Worm (Caenorhabditis elegans) whole organism, L1 larva: ENCODE measurements around the gene chup-1.

ENCODE experiments used
- C04F5.9 ChIP-seq: sonication (generic microtip); optimal IDR thresholded peaks from 2 replicates; lab custom pipeline; 2016; ENCODE audit warnings: missing genetic modification characterization, missing compliant biosample characterization
- C16A3.4 ChIP-seq: fragments of 150-350 bp; optimal IDR thresholded peaks from 2 replicates; lab custom pipeline; 2014; ENCODE audit warnings: missing biosample characterization, missing genetic modification characterization
- C34B4.2 ChIP-seq: sonication (generic microtip); optimal IDR thresholded peaks from 2 replicates; lab custom pipeline; 2017; ENCODE audit warnings: mild to moderate bottlenecking, missing genetic modification characterization, missing compliant biosample characterization
- F16B12.6 ChIP-seq: fragments of 150-350 bp; optimal IDR thresholded peaks from 2 replicates; lab custom pipeline; 2014; ENCODE audit warnings: missing biosample characterization, missing genetic modification characterization
- Y116A8C.19 ChIP-seq: sonication (generic microtip); optimal IDR thresholded peaks from 2 replicates; lab custom pipeline; 2016; ENCODE audit warnings: missing compliant biosample characterization, missing genetic modification characterization, borderline replicate concordance
- alr-1 ChIP-seq: fragments of 200-800 bp; sonication (Bioruptor generic); optimal IDR thresholded peaks from 2 replicates; lab custom pipeline; 2018; ENCODE audit warnings: borderline replicate concordance, mild to moderate bottlenecking, missing genetic modification characterization, missing compliant biosample characterization
- aly-2 ChIP-seq: fragments of 150-350 bp; optimal IDR thresholded peaks from 2 replicates; lab custom pipeline; 2014; ENCODE audit warnings: missing biosample characterization, missing genetic modification characterization
- ama-1 ChIP-seq: fragments of 150-350 bp; optimal IDR thresholded peaks from 2 replicates; lab custom pipeline; 2014
- ceh-63 ChIP-seq: fragments of 200-800 bp; sonication (Bioruptor generic); optimal IDR thresholded peaks from 2 replicates; lab custom pipeline; 2018; ENCODE audit warnings: mild to moderate bottlenecking, missing genetic modification characterization, missing compliant biosample characterization
- ceh-8 ChIP-seq: fragments of 200-800 bp; sonication (Bioruptor generic); optimal IDR thresholded peaks from 2 replicates; lab custom pipeline; 2018; ENCODE audit warnings: mild to moderate bottlenecking, missing genetic modification characterization, moderate library complexity, missing compliant biosample characterization
- ces-1 ChIP-seq: fragments of 150-350 bp; optimal IDR thresholded peaks from 2 replicates; lab custom pipeline; 2014; ENCODE audit warnings: missing biosample characterization, missing genetic modification reagents, missing genetic modification characterization
- dpl-1 ChIP-seq, 3 experiments: fragments of 150-350 bp in 2 of 3; sonication (generic microtip) in 1 of 3; optimal IDR thresholded peaks; 2 replicates each; lab custom pipeline; 2014 to 2017; ENCODE audit warnings: missing biosample characterization in 3 of 3, missing genetic modification characterization in 3 of 3, missing genetic modification reagents in 3 of 3
- efl-1 ChIP-seq, 4 experiments: fragments of 150-350 bp; optimal IDR thresholded peaks in 3 of 4; peaks in 1 of 4; 1 replicate in 1 of 4; 2 replicates in 3 of 4; lab custom pipeline; 2014; ENCODE audit warnings: missing biosample characterization in 2 of 4, missing genetic modification characterization in 2 of 4, missing genetic modification reagents in 2 of 4
- egl-27 ChIP-seq, 2 experiments: fragments of 150-350 bp in 1 of 2; sonication (generic microtip); optimal IDR thresholded peaks; 3 replicates each; lab custom pipeline; 2017 to 2018; ENCODE audit warnings: missing biosample characterization in 2 of 2, missing genetic modification characterization in 2 of 2, missing genetic modification reagents in 2 of 2
- elt-2 ChIP-seq: sonication (generic microtip); optimal IDR thresholded peaks from 2 replicates; lab custom pipeline; 2016; ENCODE audit warnings: missing genetic modification characterization, mild to moderate bottlenecking, inconsistent platforms, missing compliant biosample characterization, missing genetic modification reagents
- ets-5 ChIP-seq: fragments of 200-800 bp; sonication (Bioruptor generic); IDR thresholded peaks from 2 replicates; pipeline ENCODE4 v1.3.6; 2022; ENCODE audit warnings: missing genetic modification characterization, missing compliant biosample characterization
- fkh-10 ChIP-seq: sonication (generic microtip); optimal IDR thresholded peaks from 2 replicates; lab custom pipeline; 2017; ENCODE audit warnings: missing biosample characterization, missing genetic modification reagents, missing genetic modification characterization
- hlh-17 ChIP-seq: fragments of 200-800 bp; sonication (Bioruptor generic); optimal IDR thresholded peaks from 2 replicates; lab custom pipeline; 2018; ENCODE audit warnings: missing genetic modification characterization, mild to moderate bottlenecking, missing compliant biosample characterization, moderate library complexity, borderline replicate concordance
- hlh-4 ChIP-seq: sonication (generic microtip); optimal IDR thresholded peaks from 2 replicates; lab custom pipeline; 2016; ENCODE audit warnings: mild to moderate bottlenecking, missing genetic modification characterization, missing compliant biosample characterization
- hpl-2 ChIP-seq: fragments of 150-350 bp; optimal IDR thresholded peaks from 2 replicates; lab custom pipeline; 2014; ENCODE audit warnings: missing biosample characterization, missing genetic modification reagents, missing genetic modification characterization
- jun-1 ChIP-seq: fragments of 150-350 bp; optimal IDR thresholded peaks from 2 replicates; lab custom pipeline; 2014; ENCODE audit warnings: missing biosample characterization, missing genetic modification reagents, missing genetic modification characterization
- lin-14 ChIP-seq: fragments of 200-800 bp; sonication (Bioruptor generic); optimal IDR thresholded peaks from 2 replicates; lab custom pipeline; 2018; ENCODE audit warnings: mild to moderate bottlenecking, missing genetic modification characterization, moderate library complexity, missing compliant biosample characterization
- lin-39 ChIP-seq: fragments of 150-350 bp; optimal IDR thresholded peaks from 2 replicates; lab custom pipeline; 2014; ENCODE audit warnings: missing biosample characterization, missing genetic modification reagents, missing genetic modification characterization
- lir-3 ChIP-seq: sonication (generic microtip); optimal IDR thresholded peaks from 2 replicates; lab custom pipeline; 2016; ENCODE audit warnings: mild to moderate bottlenecking, missing genetic modification characterization, moderate library complexity, missing compliant biosample characterization; ENCODE audit not compliant: poor library complexity
- mab-9 ChIP-seq: fragments of 200-800 bp; sonication (Bioruptor generic); IDR thresholded peaks from 2 replicates; pipeline ENCODE4 v1.3.6; 2022; ENCODE audit warnings: missing genetic modification reagents, missing genetic modification characterization, missing compliant biosample characterization
- mdl-1 ChIP-seq, 2 experiments: fragments of 150-350 bp; optimal IDR thresholded peaks; 2 replicates each; lab custom pipeline; 2014 to 2017; ENCODE audit warnings: missing biosample characterization in 2 of 2, missing genetic modification characterization in 2 of 2, inconsistent platforms in 1 of 2
- mep-1 ChIP-seq: fragments of 150-350 bp; optimal IDR thresholded peaks from 2 replicates; lab custom pipeline; 2014; ENCODE audit warnings: missing biosample characterization, missing genetic modification characterization
- nhr-11 ChIP-seq: fragments of 150-350 bp; optimal IDR thresholded peaks from 2 replicates; lab custom pipeline; 2014; ENCODE audit warnings: missing biosample characterization, missing genetic modification characterization
- nhr-12 ChIP-seq: sonication (generic microtip); optimal IDR thresholded peaks from 2 replicates; lab custom pipeline; 2017; ENCODE audit warnings: missing biosample characterization, missing genetic modification characterization
- nhr-237 ChIP-seq: fragments of 150-350 bp; optimal IDR thresholded peaks from 2 replicates; lab custom pipeline; 2014; ENCODE audit warnings: missing biosample characterization, missing genetic modification characterization
- nhr-71 ChIP-seq: sonication (generic microtip); optimal IDR thresholded peaks from 2 replicates; lab custom pipeline; 2016; ENCODE audit warnings: mild to moderate bottlenecking, missing genetic modification characterization, moderate library complexity, missing compliant biosample characterization
- nhr-76 ChIP-seq: sonication (generic microtip); optimal IDR thresholded peaks from 2 replicates; lab custom pipeline; 2017; ENCODE audit warnings: missing biosample characterization, missing genetic modification characterization
- nhr-77 ChIP-seq: fragments of 150-350 bp; optimal IDR thresholded peaks from 2 replicates; lab custom pipeline; 2014; ENCODE audit warnings: missing biosample characterization, missing genetic modification characterization
- nhr-84 ChIP-seq: sonication (generic microtip); optimal IDR thresholded peaks from 2 replicates; lab custom pipeline; 2017; ENCODE audit warnings: missing biosample characterization, missing genetic modification characterization
- nhr-85 ChIP-seq: sonication (generic microtip); peaks from one replicate; lab custom pipeline; 2016; ENCODE audit warnings: missing genetic modification characterization, inconsistent platforms, missing compliant biosample characterization
- nhr-90 ChIP-seq: sonication (generic microtip); optimal IDR thresholded peaks from 2 replicates; lab custom pipeline; 2016; ENCODE audit warnings: mild to moderate bottlenecking, missing genetic modification characterization, missing compliant biosample characterization; ENCODE audit not compliant: poor library complexity
- pax-3 ChIP-seq: fragments of 200-800 bp; sonication (Bioruptor generic); optimal IDR thresholded peaks from 2 replicates; lab custom pipeline; 2018; ENCODE audit warnings: mild to moderate bottlenecking, missing genetic modification characterization, moderate library complexity, missing compliant biosample characterization
- pqm-1 ChIP-seq: sonication (generic microtip); optimal IDR thresholded peaks from 3 replicates; lab custom pipeline; 2017; ENCODE audit warnings: missing biosample characterization, missing genetic modification characterization
- skn-1 ChIP-seq: fragments of 150-350 bp; optimal IDR thresholded peaks from 2 replicates; lab custom pipeline; 2014; ENCODE audit warnings: missing biosample characterization, missing genetic modification characterization
- sptf-1 ChIP-seq: fragments of 150-350 bp; optimal IDR thresholded peaks from 2 replicates; lab custom pipeline; 2014; ENCODE audit warnings: missing biosample characterization, missing genetic modification characterization
- sup-37 ChIP-seq: fragments of 200-800 bp; sonication (Bioruptor generic); optimal IDR thresholded peaks from 2 replicates; lab custom pipeline; 2018; ENCODE audit warnings: mild to moderate bottlenecking, missing genetic modification characterization, missing compliant biosample characterization
- swsn-7 ChIP-seq: sonication (generic microtip); optimal IDR thresholded peaks from 2 replicates; lab custom pipeline; 2016; ENCODE audit warnings: missing genetic modification characterization, missing compliant biosample characterization
- unc-30 ChIP-seq: sonication (generic microtip); optimal IDR thresholded peaks from 2 replicates; lab custom pipeline; 2017; ENCODE audit warnings: missing biosample characterization, missing genetic modification characterization
- unc-86 ChIP-seq: sonication (generic microtip); optimal IDR thresholded peaks from 2 replicates; lab custom pipeline; 2016; ENCODE audit warnings: missing genetic modification characterization, missing compliant biosample characterization
- unc-98 ChIP-seq: fragments of 200-800 bp; sonication (Bioruptor generic); IDR thresholded peaks from 2 replicates; pipeline ENCODE4 v1.3.6; 2022; ENCODE audit warnings: missing genetic modification characterization, missing compliant biosample characterization
- vab-15 ChIP-seq: sonication (generic microtip); optimal IDR thresholded peaks from 2 replicates; lab custom pipeline; 2017; ENCODE audit warnings: missing genotype, mild to moderate bottlenecking, missing genetic modification characterization, missing compliant biosample characterization
- xbp-1 ChIP-seq: sonication (generic microtip); optimal IDR thresholded peaks from 2 replicates; lab custom pipeline; 2016; ENCODE audit warnings: missing genetic modification characterization, missing compliant biosample characterization
- zip-4 ChIP-seq: fragments of 200-800 bp; sonication (Bioruptor generic); optimal IDR thresholded peaks from 2 replicates; lab custom pipeline; 2018; ENCODE audit warnings: mild to moderate bottlenecking, missing genetic modification characterization, moderate library complexity, missing compliant biosample characterization
- ztf-11 ChIP-seq, 2 experiments: sonication (generic microtip); optimal IDR thresholded peaks; 2 replicates each; lab custom pipeline; 2016 to 2017; ENCODE audit warnings: missing genetic modification characterization in 2 of 2, missing biosample characterization in 1 of 2, missing compliant biosample characterization in 1 of 2
- ztf-4 ChIP-seq: fragments of 150-350 bp; optimal IDR thresholded peaks from 2 replicates; lab custom pipeline; 2014; ENCODE audit warnings: missing biosample characterization, missing genetic modification characterization

The chup-1 gene

ce11 chrX:8835405-8835804 is 43.4 kb downstream of the chup-1 start, which contains the start of gene sec-15:
Gene sec-15, minus strand, starts transcription at chrX:8835715.
- TF ChIP-seq lin-39 (tag; lab: Kevin White, UChicago) (no peak), Y116A8C.19 (no peak)
- TF ChIP-seq, all 84 proteins: peak for 0

ce11 chrX:8835887-8836348 is 44.0 kb downstream of the chup-1 start, which contains the start of gene C28G1.2:
Gene C28G1.2, plus strand, starts transcription at chrX:8836016.
- peak; percentile 65; the same call in 1 of the 2 replicates for TF ChIP-seq unc-98
- no peak for TF ChIP-seq ets-5 (GFP tag; lab: Robert Waterston, UW)
- TF ChIP-seq ces-1 (GFP tag; lab: Kevin White, UChicago), result no peak
- peak; percentile 86 for TF ChIP-seq aly-2
- peak; percentile 92 for TF ChIP-seq ceh-8 (GFP tag; lab: Kevin White, UChicago)
- TF ChIP-seq swsn-7 (tag; lab: Kevin White, UChicago), result peak; percentile 96
- peak; percentile 47 for TF ChIP-seq F16B12.6 (tag; lab: Kevin White, UChicago)
- peak; percentile 92 for TF ChIP-seq fkh-10 (GFP tag; lab: Kevin White, UChicago)
- TF ChIP-seq nhr-84 (tag; lab: Kevin White, UChicago), result no peak
- peak; percentile 78 for TF ChIP-seq pax-3 (tag; lab: Kevin White, UChicago)
- TF ChIP-seq nhr-71 (tag; lab: Kevin White, UChicago), result peak; percentile 96
- peak; percentile 97 for TF ChIP-seq lin-14 (GFP tag; lab: Kevin White, UChicago)
- TF ChIP-seq C04F5.9, result peak; percentile 69
- TF ChIP-seq elt-2 (tag; lab: Kevin White, UChicago), result peak; percentile 44
- TF ChIP-seq mab-9 (GFP tag; lab: Robert Waterston, UW), result peak; percentile 87
- TF ChIP-seq lir-3, result peak; percentile 91
- TF ChIP-seq C34B4.2 (tag; lab: Kevin White, UChicago), result no peak
- TF ChIP-seq zip-4 (GFP tag; lab: Kevin White, UChicago), result peak; percentile 78
- peak; percentile 47 for TF ChIP-seq hlh-4 (tag; lab: Kevin White, UChicago)
- TF ChIP-seq ceh-63 (GFP tag; lab: Kevin White, UChicago), result peak; percentile 61
- TF ChIP-seq ztf-4 (tag; lab: Kevin White, UChicago), result peak; percentile 87
- peak; percentile 96 for TF ChIP-seq nhr-85 (tag; lab: Kevin White, UChicago)
- peak; percentile 18 to 92 for TF ChIP-seq mdl-1 (tag; optimal IDR thresholded peaks at IDR 0.05; lab: Kevin White, UChicago)
- no peak for TF ChIP-seq alr-1 (tag; lab: Kevin White, UChicago)
- TF ChIP-seq nhr-76 (tag; lab: Kevin White, UChicago), result peak; percentile 87
- TF ChIP-seq hpl-2 (GFP tag; lab: Kevin White, UChicago), result peak; percentile 69
- TF ChIP-seq C16A3.4 (tag; lab: Kevin White, UChicago), result peak; percentile 89
- no peak for TF ChIP-seq hlh-17 (GFP tag; lab: Kevin White, UChicago)
- TF ChIP-seq unc-30 (tag; lab: Kevin White, UChicago), result no peak
- TF ChIP-seq nhr-11, result peak; percentile 60
- TF ChIP-seq ztf-11 (tag; optimal IDR thresholded peaks at IDR 0.05; lab: Kevin White, UChicago), result peak in 1 of 2 experiments; percentile 76
- peak; percentile 80 for TF ChIP-seq jun-1 (tag; lab: Kevin White, UChicago)
- peak; percentile 95 for TF ChIP-seq xbp-1 (tag; lab: Kevin White, UChicago)
- peak; percentile 74 to 78 for TF ChIP-seq efl-1 (optimal IDR thresholded peaks at IDR 0.05; lab: Kevin White, UChicago)
- peak; percentile 49 to 96 for TF ChIP-seq efl-1 (GFP tag; optimal IDR thresholded peaks at IDR 0.05 in 1 of 2; lab: Kevin White, UChicago)
- TF ChIP-seq sup-37 (GFP tag; lab: Kevin White, UChicago), result peak; percentile 82
- peak; percentile 95 for TF ChIP-seq nhr-90
- peak; percentile 86 for TF ChIP-seq nhr-77 (tag; lab: Kevin White, UChicago)
- TF ChIP-seq sptf-1 (tag; lab: Kevin White, UChicago), result no peak
- no peak for TF ChIP-seq pqm-1 (tag; lab: Kevin White, UChicago)
- peak; percentile 89 for TF ChIP-seq mep-1
- peak; percentile 93 for TF ChIP-seq unc-86 (tag; lab: Kevin White, UChicago)
- TF ChIP-seq dpl-1 (GFP tag; optimal IDR thresholded peaks at IDR 0.05; lab: Kevin White, UChicago), result peak; percentile 63 to 74 (median 73)
- peak; percentile 62 for TF ChIP-seq egl-27 (tag; optimal IDR thresholded peaks at IDR 0.05; lab: Kevin White, UChicago)
- TF ChIP-seq nhr-12 (tag; lab: Kevin White, UChicago), result no peak
- TF ChIP-seq ama-1 (lab: Kevin White, UChicago), result peak; percentile 32
- TF ChIP-seq nhr-237, result peak; percentile 84
- peak; percentile 7 for TF ChIP-seq vab-15
- TF ChIP-seq skn-1 (tag; lab: Kevin White, UChicago), result peak; percentile 80
